Fruit fly (Drosophila melanogaster): ENCODE measurements around the gene CG18249.
A peak's percentile ranks its signal among the peaks of the same experiment; 100 is the strongest.

The CG18249 gene

dm6 chr3R:8240302-8240682 lies 20.3 kb downstream of the CG18249 start, which contains the start of gene Ada2b (continued):
- TF ChIP-seq ranshi (GFP tag; IDR thresholded peaks at IDR 0.05) (no peak), HLHmδ (GFP tag; optimal IDR thresholded peaks at IDR 0.05) (no peak), CG6813 (GFP tag; optimal IDR thresholded peaks at IDR 0.05) (no peak), CG10321 (GFP tag; IDR thresholded peaks at IDR 0.05) (no peak), CG30020 (tag; optimal IDR thresholded peaks at IDR 0.05) (peak; percentile 25), Hr39 (optimal IDR thresholded peaks at IDR 0.05) (no peak), lola (GFP tag; optimal IDR thresholded peaks at IDR 0.05) (no peak), Doc2 (GFP tag; IDR thresholded peaks at IDR 0.05) (no peak), CG12071 (GFP tag; optimal IDR thresholded peaks at IDR 0.05) (no peak), ind (GFP tag; optimal IDR thresholded peaks at IDR 0.05) (no peak), CG6689 (GFP tag; IDR thresholded peaks at IDR 0.05) (no peak), slp2 (GFP tag; optimal IDR thresholded peaks at IDR 0.05) (no peak), CG4360 (GFP tag; IDR thresholded peaks at IDR 0.05) (no peak), insv (GFP tag; optimal IDR thresholded peaks at IDR 0.05) (no peak), MESR4 (GFP tag; optimal IDR thresholded peaks at IDR 0.05) (peak; percentile 97), stwl (tag; optimal IDR thresholded peaks at IDR 0.05) (peak; percentile 57), CG3995 (GFP tag; optimal IDR thresholded peaks at IDR 0.05) (no peak), CG15073 (GFP tag; optimal IDR thresholded peaks at IDR 0.05) (no peak), CG16813 (GFP tag; IDR thresholded peaks at IDR 0.05; ENCODE audit: partially characterized antibody) (peak; percentile 41; the same call in 1 of the 3 replicates), ap (GFP tag; IDR thresholded peaks at IDR 0.05) (no peak), CG7963 (GFP tag; IDR thresholded peaks at IDR 0.05; ENCODE audit: partially characterized antibody) (0 out of 3 replicates have a peak, but pooled peaks have one; percentile 23), D (optimal IDR thresholded peaks at IDR 0.05) (no peak), D (GFP tag; optimal IDR thresholded peaks at IDR 0.05) (no peak), CG1603 (tag; optimal IDR thresholded peaks at IDR 0.05) (peak; percentile 32), tll (GFP tag; optimal IDR thresholded peaks at IDR 0.05) (peak in 1 of 2 experiments; percentile 50), br (optimal IDR thresholded peaks at IDR 0.05) (no peak), zfh2 (GFP tag; optimal IDR thresholded peaks at IDR 0.05) (no peak)

- TF ChIP-seq CG16815 (GFP tag; optimal IDR thresholded peaks at IDR 0.05) (no peak), hb (GFP tag; IDR thresholded peaks at IDR 0.05; ENCODE audit: partially characterized antibody) (peak; percentile 94), CG10959 (GFP tag; IDR thresholded peaks at IDR 0.05) (peak; percentile 50; the same call in 1 of the 2 replicates), CG9932 (GFP tag; IDR thresholded peaks at IDR 0.05) (peak; percentile 77), BtbVII (GFP tag; optimal IDR thresholded peaks at IDR 0.05) (peak; percentile 4), NfI (GFP tag; optimal IDR thresholded peaks at IDR 0.05) (peak; percentile 61), Taf1 (GFP tag; IDR thresholded peaks at IDR 0.05) (no peak), Opbp (GFP tag; IDR thresholded peaks at IDR 0.05; ENCODE audit: partially characterized antibody) (peak; percentile 89; the same call in 2 of the 3 replicates), CG14667 (GFP tag; IDR thresholded peaks at IDR 0.05) (peak; percentile 20; the same call in 1 of the 2 replicates), gt (GFP tag; IDR thresholded peaks at IDR 0.05) (0 out of 2 replicates have a peak, but pooled peaks have one; percentile 24), run (tag; optimal IDR thresholded peaks at IDR 0.05) (peak; percentile 3), inv (GFP tag; IDR thresholded peaks at IDR 0.05; ENCODE audit: partially characterized antibody) (peak; percentile 92), BEAF-32 (GFP tag; optimal IDR thresholded peaks at IDR 0.05) (peak; percentile 94), Atf6 (GFP tag; IDR thresholded peaks at IDR 0.05) (peak; percentile 27; the same call in 1 of the 2 replicates), CG2116 (GFP tag; optimal IDR thresholded peaks at IDR 0.05) (peak; percentile 93), bowl (GFP tag; IDR thresholded peaks at IDR 0.05) (0 out of 2 replicates have a peak, but pooled peaks have one; percentile 34), Bdp1 (GFP tag; optimal IDR thresholded peaks at IDR 0.05) (peak; percentile 20), CrebB (tag; optimal IDR thresholded peaks at IDR 0.05) (no peak), CG8765 (GFP tag; IDR thresholded peaks at IDR 0.05) (no peak), chn (GFP tag; optimal IDR thresholded peaks at IDR 0.05) (peak; percentile 67), Lim3 (GFP tag; IDR thresholded peaks at IDR 0.05) (no peak), CG12659 (GFP tag; optimal IDR thresholded peaks at IDR 0.05) (peak; percentile 86), CG9817 (tag; optimal IDR thresholded peaks at IDR 0.05) (peak; percentile 76), p53 (GFP tag; optimal IDR thresholded peaks at IDR 0.05) (no peak), eve (GFP tag; optimal IDR thresholded peaks at IDR 0.05) (no peak)
These were observed 23.8 kb downstream of the CG18249 start, which contains the start of the genes CG9636, CG18749 and CG33722 for dm6 chr3R:8243720-8244119. Gene CG9636 (minus strand): TSS chr3R:8243792. Gene CG18749 (plus strand): TSS chr3R:8244055. Gene CG33722 (plus strand): TSS chr3R:8244055.
